Fruit fly (Drosophila melanogaster): ENCODE results near the gene CG13733.
A peak's percentile ranks its signal among the peaks of the same experiment; 100 is the strongest.

The CG13733 gene

DNA sequence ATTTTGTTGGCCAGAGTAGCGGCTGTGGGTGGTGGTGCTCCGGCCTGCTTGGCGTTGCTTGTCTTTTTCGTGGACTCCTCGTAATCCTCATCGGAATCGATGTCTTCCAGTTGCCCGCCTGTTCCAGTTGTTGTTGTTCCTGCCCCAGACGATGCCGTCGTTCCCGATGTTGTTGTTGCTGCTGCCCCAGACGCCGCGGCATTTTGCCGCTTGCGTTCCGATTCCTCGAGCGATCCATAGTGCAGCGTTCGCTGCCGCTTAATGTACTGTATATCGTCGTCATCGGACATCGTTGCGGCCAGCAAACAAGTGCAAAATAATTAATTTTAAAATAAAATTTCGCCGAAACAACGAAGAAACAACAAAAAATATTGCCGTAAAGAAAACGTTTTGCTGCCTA is 34.8 kb upstream of the CG13733 start:
- TF ChIP-seq Hr78 (GFP tag; optimal IDR thresholded peaks at IDR 0.05) (no peak), tai (GFP tag; optimal IDR thresholded peaks at IDR 0.05) (no peak), dmrt93B (GFP tag; optimal IDR thresholded peaks at IDR 0.05) (no peak), brk (GFP tag; optimal IDR thresholded peaks at IDR 0.05) (no peak)

DNA sequence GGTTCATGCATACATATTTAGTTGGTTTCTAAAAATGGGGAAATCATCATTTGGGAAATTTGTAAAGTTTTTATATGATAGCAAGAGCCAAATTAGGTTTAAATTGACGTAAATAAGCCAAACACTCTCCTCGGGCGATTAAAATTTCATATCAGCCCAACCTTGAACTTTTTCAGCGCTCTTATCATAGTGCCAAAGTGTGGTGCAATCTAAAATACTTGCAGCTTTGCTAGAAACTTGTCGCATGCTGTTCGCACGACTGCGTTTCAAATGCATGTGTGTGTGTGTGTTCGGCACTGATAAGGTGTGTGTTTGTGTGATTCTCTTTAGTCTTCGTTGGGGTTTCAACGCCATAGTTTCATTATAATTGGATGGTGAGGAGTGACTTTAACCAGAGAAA is 28.1 kb upstream of the CG13733 start:
- TF ChIP-seq OdsH (GFP tag; optimal IDR thresholded peaks at IDR 0.05) (no peak), psq (GFP tag; optimal IDR thresholded peaks at IDR 0.05) (no peak), Mio (GFP tag; optimal IDR thresholded peaks at IDR 0.05) (no peak), h (GFP tag; optimal IDR thresholded peaks at IDR 0.05) (peak; percentile 5), jim (GFP tag; optimal IDR thresholded peaks at IDR 0.05) (no peak), HLH106 (tag; optimal IDR thresholded peaks at IDR 0.05) (peak; percentile 15), dsf (GFP tag; optimal IDR thresholded peaks at IDR 0.05; ENCODE audit: borderline replicate concordance) (no peak), sv (GFP tag; optimal IDR thresholded peaks at IDR 0.05) (no peak), dmrt93B (GFP tag; optimal IDR thresholded peaks at IDR 0.05) (no peak), Hnf4 (GFP tag; optimal IDR thresholded peaks at IDR 0.05) (no peak), Sp1 (GFP tag; optimal IDR thresholded peaks at IDR 0.05) (no peak), rgr (GFP tag; optimal IDR thresholded peaks at IDR 0.05) (peak; percentile 38), foxo (GFP tag; optimal IDR thresholded peaks at IDR 0.05) (peak in 1 of 2 experiments; percentile 11), Myc (optimal IDR thresholded peaks at IDR 0.05) (no peak), br (GFP tag; optimal IDR thresholded peaks at IDR 0.05) (no peak), CrebA (GFP tag; optimal IDR thresholded peaks at IDR 0.05; ENCODE audit: borderline replicate concordance) (no peak), sage (GFP tag; optimal IDR thresholded peaks at IDR 0.05) (no peak), tai (GFP tag; optimal IDR thresholded peaks at IDR 0.05) (no peak)

DNA sequence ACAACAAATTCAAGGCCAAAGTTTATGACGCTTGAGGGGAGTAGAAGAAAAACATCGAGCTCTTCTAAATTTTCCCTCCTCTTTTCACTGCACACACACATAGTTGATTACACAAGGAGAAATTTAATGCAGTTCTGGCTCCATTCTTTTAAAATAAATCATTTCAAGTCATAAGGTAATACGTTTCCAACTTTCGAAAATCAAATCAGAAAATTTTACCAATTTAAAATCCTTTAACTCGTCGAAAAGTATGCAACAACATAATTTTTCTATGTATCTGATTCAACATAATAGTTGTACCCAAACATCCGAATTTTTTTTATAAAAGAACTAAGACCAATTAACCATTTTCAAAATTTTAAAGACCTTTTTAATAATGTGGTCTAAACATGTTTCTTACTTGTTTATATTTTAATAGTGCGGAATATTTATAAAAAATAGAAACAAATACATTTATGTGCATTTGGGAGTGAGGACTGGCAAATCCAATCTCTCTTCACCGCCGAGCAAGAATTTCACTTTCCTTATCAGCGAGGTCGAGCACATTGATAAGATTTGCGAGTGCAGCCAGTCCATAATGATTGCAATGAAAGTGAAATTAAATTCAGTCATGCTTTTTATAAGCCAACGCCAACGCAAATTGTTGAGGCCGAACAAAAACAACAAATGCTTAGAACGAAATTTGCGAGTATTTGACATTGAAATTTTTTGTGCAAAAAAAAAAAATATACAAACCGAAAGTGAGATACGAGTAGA is 27.5 kb upstream of the CG13733 start:
- TF ChIP-seq GATAd (GFP tag; optimal IDR thresholded peaks at IDR 0.05) (no peak), sage (GFP tag; optimal IDR thresholded peaks at IDR 0.05) (no peak), Sp1 (GFP tag; optimal IDR thresholded peaks at IDR 0.05) (peak; percentile 71), Hr78 (GFP tag; optimal IDR thresholded peaks at IDR 0.05) (no peak), brk (GFP tag; optimal IDR thresholded peaks at IDR 0.05) (no peak), Abd-B (GFP tag; optimal IDR thresholded peaks at IDR 0.05) (no peak), dmrt93B (GFP tag; optimal IDR thresholded peaks at IDR 0.05) (peak; percentile 31), psq (GFP tag; optimal IDR thresholded peaks at IDR 0.05) (peak; percentile 72), CrebA (GFP tag; optimal IDR thresholded peaks at IDR 0.05; ENCODE audit: borderline replicate concordance) (no peak), jim (GFP tag; optimal IDR thresholded peaks at IDR 0.05) (no peak), lola (GFP tag; optimal IDR thresholded peaks at IDR 0.05) (no peak), CG32264 (GFP tag; optimal IDR thresholded peaks at IDR 0.05) (no peak), ey (GFP tag; optimal IDR thresholded peaks at IDR 0.05) (peak; percentile 77), dsf (GFP tag; optimal IDR thresholded peaks at IDR 0.05; ENCODE audit: borderline replicate concordance) (no peak), Hr83 (GFP tag; optimal IDR thresholded peaks at IDR 0.05; ENCODE audit: poor library complexity, severe bottlenecking) (no peak), Jra (GFP tag; optimal IDR thresholded peaks at IDR 0.05) (no peak), foxo (GFP tag; optimal IDR thresholded peaks at IDR 0.05) (peak in 1 of 2 experiments; percentile 81), fru (GFP tag; optimal IDR thresholded peaks at IDR 0.05) (peak; percentile 73), Rel (GFP tag; optimal IDR thresholded peaks at IDR 0.05) (no peak), Rel (tag; optimal IDR thresholded peaks at IDR 0.05) (peak; percentile 14), usp (GFP tag; optimal IDR thresholded peaks at IDR 0.05) (no peak), h (GFP tag; optimal IDR thresholded peaks at IDR 0.05) (peak; percentile 79), Dfd (GFP tag; optimal IDR thresholded peaks at IDR 0.05) (no peak), OdsH (GFP tag; optimal IDR thresholded peaks at IDR 0.05) (peak; percentile 76), pan (optimal IDR thresholded peaks at IDR 0.05) (no peak), Dif (GFP tag; optimal IDR thresholded peaks at IDR 0.05; ENCODE audit: partially characterized antibody) (no peak), tai (GFP tag; optimal IDR thresholded peaks at IDR 0.05) (no peak), br (GFP tag; optimal IDR thresholded peaks at IDR 0.05) (peak; percentile 54), Mio (GFP tag; optimal IDR thresholded peaks at IDR 0.05) (no peak), Myc (optimal IDR thresholded peaks at IDR 0.05) (no peak), HLH106 (tag; optimal IDR thresholded peaks at IDR 0.05) (peak; percentile 69), N (GFP tag; optimal IDR thresholded peaks at IDR 0.05) (no peak), sv (GFP tag; optimal IDR thresholded peaks at IDR 0.05) (no peak), dl (GFP tag; optimal IDR thresholded peaks at IDR 0.05; ENCODE audit: insufficient read depth in 1 of 2, partially characterized antibody in 2 of 2) (no peak), Hnf4 (GFP tag; optimal IDR thresholded peaks at IDR 0.05) (no peak), Vsx2 (GFP tag; optimal IDR thresholded peaks at IDR 0.05; ENCODE audit: partially characterized antibody) (no peak), rgr (GFP tag; optimal IDR thresholded peaks at IDR 0.05) (peak; percentile 67), CG9705 (GFP tag; optimal IDR thresholded peaks at IDR 0.05) (no peak), woc (GFP tag; optimal IDR thresholded peaks at IDR 0.05) (no peak)
